Worm (Caenorhabditis elegans): ENCODE measurements around the gene his-64.

- TF ChIP-seq pha-4 (GFP tag; IDR thresholded peaks at IDR 0.05) (no peak), pha-4 (tag; optimal IDR thresholded peaks at IDR 0.05) (no peak), nhr-11 (tag; optimal IDR thresholded peaks at IDR 0.05) (no peak), ZK546.5 (tag; optimal IDR thresholded peaks at IDR 0.05) (no peak), jun-1 (tag; optimal IDR thresholded peaks at IDR 0.05) (no peak)
These were observed 29.5 kb upstream of the his-64 start for ce11 chrIV:11377439-11377838.

Data from whole organism, L4 larva.